Fruit fly (Drosophila melanogaster): Measurements from ENCODE around the gene Spp.

Spp gene

DNA sequence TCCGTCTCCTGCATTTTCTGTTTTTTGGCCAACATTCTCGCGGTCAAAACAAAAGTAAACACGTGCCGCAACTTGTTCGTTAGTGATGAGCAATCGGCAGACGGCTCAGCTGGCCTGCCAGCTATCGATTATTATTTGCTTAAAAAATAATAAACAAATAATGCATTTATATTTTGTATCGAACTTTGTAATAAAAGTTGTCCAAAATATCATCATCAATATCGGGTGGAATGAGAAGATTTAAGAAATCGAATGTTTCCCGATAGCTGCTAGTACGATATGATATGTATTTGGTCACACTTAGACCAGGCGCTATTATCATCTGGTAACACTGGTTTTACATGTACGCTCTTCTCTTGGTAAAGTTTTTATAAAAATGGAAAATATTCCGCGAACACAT, 23.6 kb upstream of the Spp start, which contains the start of the genes Nle and Sf3b1 (continued):
- no peak for TF ChIP-seq zfh1 (GFP tag; IDR thresholded peaks at IDR 0.05)
- TF ChIP-seq CG17385 (GFP tag; optimal IDR thresholded peaks at IDR 0.05) = no peak
- TF ChIP-seq CG7963 (GFP tag; IDR thresholded peaks at IDR 0.05; ENCODE audit: partially characterized antibody) = peak; percentile 48; the same call in 1 of the 3 replicates
- no peak for TF ChIP-seq tio (GFP tag; optimal IDR thresholded peaks at IDR 0.05)
- TF ChIP-seq CG12299 (tag; optimal IDR thresholded peaks at IDR 0.05) = peak; percentile 26
- no peak for TF ChIP-seq CG11504 (tag; optimal IDR thresholded peaks at IDR 0.05)
- no peak for TF ChIP-seq CrebB (tag; optimal IDR thresholded peaks at IDR 0.05)
- TF ChIP-seq Camta (GFP tag; optimal IDR thresholded peaks at IDR 0.05) = peak; percentile 3
- peak; percentile 54 for TF ChIP-seq HLH54F (GFP tag; optimal IDR thresholded peaks at IDR 0.05)
- no peak for TF ChIP-seq ttk (GFP tag; IDR thresholded peaks at IDR 0.05)
- peak; percentile 78 for TF ChIP-seq CG3847 (GFP tag; IDR thresholded peaks at IDR 0.05)
- no peak for TF ChIP-seq CG4854 (GFP tag; optimal IDR thresholded peaks at IDR 0.05)
- TF ChIP-seq slp2 (GFP tag; optimal IDR thresholded peaks at IDR 0.05) = peak; percentile 37
- peak; percentile 56 for TF ChIP-seq CG15514 (GFP tag; optimal IDR thresholded peaks at IDR 0.05)
- no peak for TF ChIP-seq pan (optimal IDR thresholded peaks at IDR 0.05)
- peak in 1 of 2 experiments; percentile 34 for TF ChIP-seq pan (GFP tag; optimal IDR thresholded peaks at IDR 0.05 in 1 of 2, IDR thresholded peaks at IDR 0.05 in 1 of 2)
- peak; percentile 80 for TF ChIP-seq CG10267 (tag; optimal IDR thresholded peaks at IDR 0.05)
- no peak for TF ChIP-seq CG16815 (GFP tag; optimal IDR thresholded peaks at IDR 0.05)
- peak; percentile 87 for TF ChIP-seq kah (GFP tag; optimal IDR thresholded peaks at IDR 0.05)
- peak; percentile 23; the same call in 1 of the 2 replicates for TF ChIP-seq CG32772 (GFP tag; IDR thresholded peaks at IDR 0.05)
- TF ChIP-seq ranshi (GFP tag; IDR thresholded peaks at IDR 0.05) = no peak
- peak; percentile 90 for TF ChIP-seq CG11560 (tag; IDR thresholded peaks at IDR 0.05)
- TF ChIP-seq fru (optimal IDR thresholded peaks at IDR 0.05) = no peak
- TF ChIP-seq hb (GFP tag; IDR thresholded peaks at IDR 0.05; ENCODE audit: partially characterized antibody) = peak; percentile 89
- no peak for TF ChIP-seq Mrtf (GFP tag; IDR thresholded peaks at IDR 0.05)
- TF ChIP-seq Optix (GFP tag; IDR thresholded peaks at IDR 0.05) = no peak
- no peak for TF ChIP-seq bsh (GFP tag; optimal IDR thresholded peaks at IDR 0.05)
- no peak for TF ChIP-seq Vsx1 (GFP tag; optimal IDR thresholded peaks at IDR 0.05)
- TF ChIP-seq CG17568 (GFP tag; optimal IDR thresholded peaks at IDR 0.05) = no peak
- TF ChIP-seq CG15011 (GFP tag; optimal IDR thresholded peaks at IDR 0.05) = no peak
- TF ChIP-seq HLH3B (GFP tag; IDR thresholded peaks at IDR 0.05) = 0 out of 2 replicates have a peak, but pooled peaks have one; percentile 20
- TF ChIP-seq CG31224 (GFP tag; IDR thresholded peaks at IDR 0.05) = no peak
- peak; percentile 68 for TF ChIP-seq CG13424 (tag; optimal IDR thresholded peaks at IDR 0.05)
- TF ChIP-seq CG3995 (GFP tag; optimal IDR thresholded peaks at IDR 0.05) = no peak
- 0 out of 2 replicates have a peak, but pooled peaks have one; percentile 20 for TF ChIP-seq sob (GFP tag; IDR thresholded peaks at IDR 0.05)
- peak; percentile 21 for TF ChIP-seq cato (GFP tag; optimal IDR thresholded peaks at IDR 0.05; ENCODE audit: borderline replicate concordance)
- TF ChIP-seq Awh (GFP tag; IDR thresholded peaks at IDR 0.05) = no peak
- TF ChIP-seq CG32532 (GFP tag; IDR thresholded peaks at IDR 0.05) = peak; percentile 68
- no peak for TF ChIP-seq Hmx (GFP tag; optimal IDR thresholded peaks at IDR 0.05)
- TF ChIP-seq prd (optimal IDR thresholded peaks at IDR 0.05) = no peak
- TF ChIP-seq prd (GFP tag; IDR thresholded peaks at IDR 0.05) = peak; percentile 56; the same call in 1 of the 3 replicates
- TF ChIP-seq vfl (GFP tag; optimal IDR thresholded peaks at IDR 0.05) = peak; percentile 67
- TF ChIP-seq org-1 (GFP tag; optimal IDR thresholded peaks at IDR 0.05) = no peak
- TF ChIP-seq CG10209 (GFP tag; optimal IDR thresholded peaks at IDR 0.05) = no peak
- no peak for TF ChIP-seq Hey (tag; optimal IDR thresholded peaks at IDR 0.05)
- no peak for TF ChIP-seq ase (GFP tag; IDR thresholded peaks at IDR 0.05)
- TF ChIP-seq mirr (GFP tag; optimal IDR thresholded peaks at IDR 0.05) = peak; percentile 45
- TF ChIP-seq inv (GFP tag; IDR thresholded peaks at IDR 0.05; ENCODE audit: partially characterized antibody) = peak; percentile 95
- peak; percentile 41 for TF ChIP-seq Rfx (GFP tag; IDR thresholded peaks at IDR 0.05)
- peak; percentile 99 for TF ChIP-seq CG5180 (GFP tag; optimal IDR thresholded peaks at IDR 0.05)
- TF ChIP-seq CG9817 (tag; optimal IDR thresholded peaks at IDR 0.05) = peak; percentile 76
- TF ChIP-seq sim (GFP tag; IDR thresholded peaks at IDR 0.05) = no peak

Measured in whole organism, embryonic.